Fruit fly (Drosophila melanogaster): ENCODE measurements around the gene Orc5.

Gene Orc5

DNA sequence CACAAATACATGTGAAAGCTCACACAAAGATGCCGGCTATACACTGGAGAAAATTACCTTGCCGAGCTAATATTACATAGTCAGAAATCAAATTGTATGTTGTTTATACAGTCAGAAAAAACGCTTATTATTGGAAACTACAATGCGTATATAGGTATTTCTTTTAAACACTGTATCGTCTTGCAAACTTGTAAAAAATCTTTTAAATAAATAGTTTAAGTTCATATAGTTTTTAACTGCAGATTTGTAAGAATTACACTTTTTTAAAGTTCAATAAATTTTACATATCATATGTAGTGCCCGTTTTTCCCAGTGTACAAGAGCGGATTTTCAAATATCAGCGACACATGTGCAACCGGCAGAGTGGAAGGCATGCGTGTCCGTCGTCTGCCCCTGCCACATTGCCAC, 10.1 kb downstream of the Orc5 start (continued):
- TF ChIP-seq salm (tag; optimal IDR thresholded peaks at IDR 0.05) (peak; percentile 67), Neu2 (GFP tag; optimal IDR thresholded peaks at IDR 0.05; ENCODE audit: borderline replicate concordance) (no peak), her (GFP tag; optimal IDR thresholded peaks at IDR 0.05) (peak; percentile 53), CG32532 (GFP tag; IDR thresholded peaks at IDR 0.05) (peak; percentile 66; the same call in 1 of the 2 replicates), otp (GFP tag; IDR thresholded peaks at IDR 0.05) (peak; percentile 67; the same call in 2 of the 3 replicates), Scr (GFP tag; IDR thresholded peaks at IDR 0.05; ENCODE audit: partially characterized antibody) (no peak), ab (GFP tag; optimal IDR thresholded peaks at IDR 0.05) (peak; percentile 39), wor (GFP tag; IDR thresholded peaks at IDR 0.05) (peak; percentile 79), Hey (tag; optimal IDR thresholded peaks at IDR 0.05) (no peak), CG10565 (GFP tag; optimal IDR thresholded peaks at IDR 0.05) (peak; percentile 45), CG10321 (GFP tag; IDR thresholded peaks at IDR 0.05) (no peak), Gsc (GFP tag; IDR thresholded peaks at IDR 0.05) (no peak), tup (GFP tag; optimal IDR thresholded peaks at IDR 0.05) (peak; percentile 36), Mrtf (GFP tag; IDR thresholded peaks at IDR 0.05) (peak; percentile 44; the same call in 1 of the 3 replicates), D19B (GFP tag; optimal IDR thresholded peaks at IDR 0.05) (peak; percentile 39), CG6175 (GFP tag; IDR thresholded peaks at IDR 0.05) (no peak), CG33557 (GFP tag; optimal IDR thresholded peaks at IDR 0.05) (peak; percentile 5), CG10543 (GFP tag; optimal IDR thresholded peaks at IDR 0.05) (no peak), fd102C (GFP tag; optimal IDR thresholded peaks at IDR 0.05) (no peak), CG15601 (tag; optimal IDR thresholded peaks at IDR 0.05) (peak; percentile 89), vfl (GFP tag; optimal IDR thresholded peaks at IDR 0.05) (peak; percentile 13), Camta (GFP tag; optimal IDR thresholded peaks at IDR 0.05) (peak; percentile 91), sc (optimal IDR thresholded peaks at IDR 0.05) (no peak), sc (GFP tag; optimal IDR thresholded peaks at IDR 0.05) (peak; percentile 62), Sox102F (GFP tag; optimal IDR thresholded peaks at IDR 0.05) (peak; percentile 90), Hr78 (GFP tag; optimal IDR thresholded peaks at IDR 0.05) (peak in 1 of 2 experiments; percentile 72), Xbp1 (GFP tag; optimal IDR thresholded peaks at IDR 0.05) (peak; percentile 90), abd-A (tag; optimal IDR thresholded peaks at IDR 0.05) (no peak), CG15696 (tag; optimal IDR thresholded peaks at IDR 0.05) (peak; percentile 60), CG31388 (GFP tag; optimal IDR thresholded peaks at IDR 0.05) (peak; percentile 72), ci (GFP tag; IDR thresholded peaks at IDR 0.05) (peak; percentile 78), Hmx (GFP tag; optimal IDR thresholded peaks at IDR 0.05) (peak; percentile 66), corto (GFP tag; optimal IDR thresholded peaks at IDR 0.05) (peak; percentile 67), CG17385 (GFP tag; optimal IDR thresholded peaks at IDR 0.05) (peak; percentile 76), NC2α (GFP tag; optimal IDR thresholded peaks at IDR 0.05) (peak; percentile 61), CG15479 (GFP tag; optimal IDR thresholded peaks at IDR 0.05) (no peak), Sry-δ (GFP tag; optimal IDR thresholded peaks at IDR 0.05) (peak; percentile 47), Ptx1 (GFP tag; IDR thresholded peaks at IDR 0.05) (peak; percentile 80), PHDP (tag; optimal IDR thresholded peaks at IDR 0.05) (peak; percentile 86), Nf-YC (tag; optimal IDR thresholded peaks at IDR 0.05) (peak; percentile 18), sens (GFP tag) (peak; percentile 97), Abd-B (GFP tag; optimal IDR thresholded peaks at IDR 0.05) (peak; percentile 88), usp (GFP tag; optimal IDR thresholded peaks at IDR 0.05) (no peak), amos (GFP tag; IDR thresholded peaks at IDR 0.05; ENCODE audit: partially characterized antibody) (no peak), CG2889 (GFP tag; IDR thresholded peaks at IDR 0.05) (peak; percentile 58; the same call in 1 of the 3 replicates), CG11093 (GFP tag; IDR thresholded peaks at IDR 0.05) (peak; percentile 56; the same call in 1 of the 3 replicates), CG8089 (GFP tag; optimal IDR thresholded peaks at IDR 0.05) (peak; percentile 31), CkIIα-i1 (GFP tag; IDR thresholded peaks at IDR 0.05) (no peak), pnt (GFP tag; optimal IDR thresholded peaks at IDR 0.05) (peak; percentile 63), CG1832 (GFP tag; optimal IDR thresholded peaks at IDR 0.05) (no peak), CTCF (GFP tag; optimal IDR thresholded peaks at IDR 0.05) (peak; percentile 18), mam (GFP tag; optimal IDR thresholded peaks at IDR 0.05) (peak; percentile 79)

Measured in whole organism, embryonic.